Fruit fly (Drosophila melanogaster) S2 (cell line): ENCODE measurements around the gene TBC1D16.

Experiments used
- CG8478 ChIP-seq: fragments of >200 bp; optimal IDR thresholded peaks from 2 replicates; lab custom pipeline; 2018
- CTCF ChIP-seq, 2 experiments: fragments of >200 bp; optimal IDR thresholded peaks; 2 replicates each; lab custom pipeline; 2018

TBC1D16 gene

dm6 chr2L:10405008-10405654, 30.3 kb downstream of the TBC1D16 start, which contains the start of the genes CG17768, LSm-4 and Ir31a:
Gene CG17768 (minus strand): TSS chr2L:10405203.
Gene LSm-4 (minus strand): TSS chr2L:10405203.
Gene Ir31a (plus strand): TSS chr2L:10405565.
- TF ChIP-seq CG8478 (lab: Kevin White, UChicago): no peak
- TF ChIP-seq CTCF (optimal IDR thresholded peaks at IDR 0.05; lab: Kevin White, UChicago): no peak

- TF ChIP-seq CTCF (optimal IDR thresholded peaks at IDR 0.05; lab: Kevin White, UChicago): no peak
- no peak for TF ChIP-seq CG8478 (lab: Kevin White, UChicago)
These were observed 31.6 kb downstream of the TBC1D16 start for dm6 chr2L:10403803-10404315.

dm6 chr2L:10396877-10397587, 38.4 kb downstream of the TBC1D16 start:
- TF ChIP-seq CTCF (optimal IDR thresholded peaks at IDR 0.05; lab: Kevin White, UChicago) (no peak), CG8478 (lab: Kevin White, UChicago) (no peak)

DNA sequence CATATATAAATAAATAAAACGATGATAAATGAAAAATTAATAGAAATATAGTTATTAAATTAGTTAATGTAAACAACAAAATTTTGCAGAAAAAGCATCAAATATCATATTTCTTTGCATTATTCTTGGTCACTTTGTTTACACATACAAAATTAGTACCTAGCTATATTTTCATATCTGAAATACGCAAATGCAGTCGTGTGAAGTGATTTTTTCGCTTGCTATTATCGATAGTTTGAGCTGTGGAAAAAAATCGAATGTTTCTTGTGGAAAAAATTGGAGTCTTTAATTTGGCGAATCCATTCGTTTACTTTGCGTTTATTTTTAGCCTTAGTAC, 39.0 kb downstream of the TBC1D16 start, which contains the start of gene Cnot4:
Cnot4 (plus strand) TSS at position 229 of the 337 bp plus-strand sequence.
- TF ChIP-seq CG8478 (lab: Kevin White, UChicago) (no peak), CTCF (optimal IDR thresholded peaks at IDR 0.05; lab: Kevin White, UChicago) (no peak)

dm6 chr2L:10395642-10396487, 39.6 kb downstream of the TBC1D16 start, which contains the start of gene Mdh1:
Gene Mdh1 (minus strand): TSS chr2L:10396332.
- TF ChIP-seq CG8478 (lab: Kevin White, UChicago): no peak
- no peak for TF ChIP-seq CTCF (optimal IDR thresholded peaks at IDR 0.05; lab: Kevin White, UChicago)

dm6 chr2L:10395035-10395434, 40.4 kb downstream of the TBC1D16 start:
- TF ChIP-seq CTCF (optimal IDR thresholded peaks at IDR 0.05; lab: Kevin White, UChicago): no peak
- TF ChIP-seq CG8478 (lab: Kevin White, UChicago): no peak

- no peak for TF ChIP-seq CTCF (optimal IDR thresholded peaks at IDR 0.05; lab: Kevin White, UChicago)
- no peak for TF ChIP-seq CG8478 (lab: Kevin White, UChicago)
These were observed 42.0 kb downstream of the TBC1D16 start for dm6 chr2L:10393467-10393866.

DNA sequence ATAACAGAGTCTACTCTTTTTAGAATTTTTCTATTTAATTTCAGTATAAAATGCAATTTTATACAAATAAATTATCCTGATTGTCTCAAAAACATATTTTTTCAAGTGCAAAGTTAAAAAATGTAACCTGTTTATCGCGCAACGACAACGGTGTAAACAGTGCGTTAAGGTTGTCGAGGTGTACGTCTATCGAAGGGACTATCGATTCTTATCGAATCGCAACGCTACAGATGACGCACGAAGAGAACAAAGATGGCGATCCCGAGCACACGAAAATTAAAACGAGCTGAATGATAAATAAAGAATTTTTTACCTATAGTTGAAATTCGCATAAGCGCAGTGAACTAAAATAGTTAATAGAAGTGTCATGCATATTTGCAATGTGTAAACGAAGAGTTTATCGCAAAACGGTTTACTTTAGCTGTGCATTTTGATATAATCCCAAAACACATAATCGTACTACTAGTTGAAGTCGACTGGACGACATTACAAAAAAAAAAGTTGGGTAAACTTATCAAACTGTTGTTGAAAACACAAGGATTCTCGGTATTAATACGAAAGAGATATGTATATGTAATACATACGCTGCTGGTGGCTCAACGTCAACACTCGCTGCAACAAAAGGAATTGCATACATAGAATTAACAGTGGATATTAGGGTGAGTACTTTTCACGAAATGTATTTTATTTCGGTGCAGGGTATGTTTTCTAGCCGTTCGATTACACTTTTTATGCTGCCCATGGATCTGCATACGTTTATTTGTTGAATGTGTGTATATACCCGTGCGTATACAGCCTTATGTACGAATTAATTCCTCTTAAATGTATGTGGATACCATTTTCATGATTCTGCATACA, 47.4 kb downstream of the TBC1D16 start, which contains the start of gene da:
da (plus strand) TSS at position 237 of the 858 bp plus-strand sequence.
- no peak for TF ChIP-seq CG8478 (lab: Kevin White, UChicago)
- peak in 1 of 2 experiments; percentile 51 for TF ChIP-seq CTCF (optimal IDR thresholded peaks at IDR 0.05; lab: Kevin White, UChicago)

DNA sequence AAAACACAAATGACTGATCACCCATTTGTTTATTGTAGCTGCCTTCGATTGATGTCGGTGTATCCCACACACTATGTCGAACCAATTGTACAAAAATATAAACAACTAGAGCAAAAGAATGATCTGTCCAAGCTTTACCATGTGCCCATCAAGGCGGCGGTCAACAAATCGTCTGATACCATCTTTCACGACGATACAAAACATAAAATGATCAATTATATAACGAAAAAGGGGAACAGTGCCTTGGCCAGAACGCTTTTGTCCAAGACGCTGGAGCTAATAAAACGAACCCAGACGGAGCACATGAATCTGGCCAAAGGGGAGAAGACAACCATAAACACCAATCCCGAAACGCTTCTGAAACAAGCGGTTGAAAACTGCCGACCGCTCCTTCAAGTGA, 48.6 kb downstream of the TBC1D16 start:
- no peak for TF ChIP-seq CG8478 (lab: Kevin White, UChicago)
- TF ChIP-seq CTCF (optimal IDR thresholded peaks at IDR 0.05; lab: Kevin White, UChicago): no peak

- TF ChIP-seq CG8478 (lab: Kevin White, UChicago) (no peak), CTCF (optimal IDR thresholded peaks at IDR 0.05; lab: Kevin White, UChicago) (no peak)
These were observed 49.1 kb downstream of the TBC1D16 start, which contains the start of the genes Cdk1 and mRpS7 for dm6 chr2L:10386208-10386805. Gene Cdk1 (minus strand): TSS chr2L:10386262. Gene mRpS7 (plus strand): TSS chr2L:10386662.
